Worm (Caenorhabditis elegans) whole organism, L4/young adult: ENCODE results near the gene frpr-10.
A peak's percentile ranks its signal among the peaks of the same experiment; 100 is the strongest.

Experiments used
- W03F9.2 ChIP-seq: fragments of 150-350 bp; optimal IDR thresholded peaks from 2 replicates; lab custom pipeline; 2014; ENCODE audit warnings: missing biosample characterization, missing genetic modification characterization
- dao-5 ChIP-seq: sonication (generic microtip); optimal IDR thresholded peaks from 2 replicates; lab custom pipeline; 2016; ENCODE audit warnings: missing genotype, missing genetic modification characterization, moderate library complexity, missing compliant biosample characterization
- him-1 ChIP-seq: sonication (generic microtip); optimal IDR thresholded peaks from 2 replicates; lab custom pipeline; 2016; ENCODE audit warnings: missing genotype, missing genetic modification reagents, missing genetic modification characterization, missing compliant biosample characterization

Gene frpr-10

DNA sequence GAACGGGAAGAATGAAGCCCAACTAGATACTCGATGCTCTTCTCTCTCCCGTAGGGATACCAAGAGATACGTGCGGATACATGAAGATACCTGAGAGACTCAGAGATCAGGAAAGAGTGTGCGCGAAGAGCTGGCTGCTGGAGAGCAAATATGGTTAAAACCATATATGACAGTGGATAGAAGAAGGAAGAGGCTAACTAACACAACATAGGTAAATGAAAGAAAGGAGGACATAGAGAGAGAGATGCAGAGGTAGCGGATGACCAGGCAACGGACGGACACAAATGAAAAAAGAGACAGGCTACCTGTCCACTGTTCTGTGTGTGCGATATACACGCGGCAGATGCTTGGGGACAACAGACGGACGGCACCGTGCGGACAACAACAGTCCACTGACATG lies 50.5 kb downstream of the frpr-10 start:
- TF ChIP-seq W03F9.2 (tag; lab: Kevin White, UChicago) (no peak), dao-5 (tag; lab: Kevin White, UChicago) (no peak), him-1 (tag; lab: Kevin White, UChicago) (no peak)

ce11 chrIV:8009374-8009773 lies 51.8 kb downstream of the frpr-10 start:
- TF ChIP-seq dao-5 (tag; lab: Kevin White, UChicago) (no peak), him-1 (tag; lab: Kevin White, UChicago) (no peak), W03F9.2 (tag; lab: Kevin White, UChicago) (no peak)

- TF ChIP-seq dao-5 (tag; lab: Kevin White, UChicago) (no peak), W03F9.2 (tag; lab: Kevin White, UChicago) (peak; percentile 31), him-1 (tag; lab: Kevin White, UChicago) (no peak)
These were observed 52.9 kb downstream of the frpr-10 start for ce11 chrIV:8010521-8010920.

- TF ChIP-seq dao-5 (tag; lab: Kevin White, UChicago) = no peak
- no peak for TF ChIP-seq him-1 (tag; lab: Kevin White, UChicago)
- TF ChIP-seq W03F9.2 (tag; lab: Kevin White, UChicago) = no peak
These were observed 54.7 kb downstream of the frpr-10 start, which contains the start of gene Y42H9B.3 for ce11 chrIV:8012330-8012729. Gene Y42H9B.3, minus strand, starts transcription at chrIV:8012430.

DNA sequence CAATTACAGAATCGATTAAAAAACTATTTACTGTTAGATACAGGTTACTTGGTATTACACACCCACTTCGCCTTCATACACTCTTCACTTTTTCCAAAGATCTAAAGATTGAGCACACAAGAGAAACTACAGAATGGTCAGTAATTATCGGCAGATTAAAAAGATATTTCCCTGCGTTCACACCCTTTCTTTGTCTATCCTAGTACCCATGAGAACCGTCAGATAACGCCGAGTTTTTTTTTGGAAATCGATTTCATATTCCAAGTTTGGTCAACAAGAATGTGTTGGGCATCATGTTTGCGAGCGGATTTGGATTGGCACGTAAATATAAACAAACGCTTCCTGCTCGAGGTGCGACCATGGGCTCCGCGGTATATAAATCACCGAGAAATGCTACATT lies 56.2 kb downstream of the frpr-10 start, which contains the start of gene C26B2.8:
Gene C26B2.8 (plus strand): TSS at position 301 of the 400 bp plus-strand sequence.
- TF ChIP-seq dao-5 (tag; lab: Kevin White, UChicago) (no peak), him-1 (tag; lab: Kevin White, UChicago) (no peak), W03F9.2 (tag; lab: Kevin White, UChicago) (no peak)

- peak; percentile 2 for TF ChIP-seq W03F9.2 (tag; lab: Kevin White, UChicago)
- peak; percentile 53 for TF ChIP-seq him-1 (tag; lab: Kevin White, UChicago)
These were observed 58.2 kb downstream of the frpr-10 start, which contains the start of gene C26B2.7 for ce11 chrIV:8015726-8016312. Gene C26B2.7, plus strand, starts transcription at chrIV:8016274.

DNA sequence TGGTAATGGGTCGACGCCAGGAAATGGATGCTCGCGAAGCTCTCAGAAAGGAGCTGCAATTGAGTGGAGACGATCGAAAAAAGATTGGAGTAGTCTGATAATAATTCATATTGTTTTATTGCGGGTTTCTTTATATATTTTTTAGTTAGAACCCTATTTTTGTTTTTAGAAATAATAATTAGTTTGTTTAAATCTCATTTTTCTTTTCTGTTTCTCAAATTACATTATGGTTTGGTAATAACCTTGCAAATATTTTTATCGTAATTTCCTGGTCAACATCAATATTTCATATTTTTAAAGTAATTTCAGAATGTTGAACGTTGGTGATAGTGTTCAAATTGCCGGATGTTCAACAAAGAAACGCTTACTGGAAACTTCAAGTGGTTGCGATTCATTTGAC lies 59.1 kb downstream of the frpr-10 start, which contains the start of gene elpc-4:
Gene elpc-4 (plus strand): TSS at position 301 of the 400 bp plus-strand sequence.
- TF ChIP-seq dao-5 (tag; lab: Kevin White, UChicago) (no peak), W03F9.2 (tag; lab: Kevin White, UChicago) (no peak), him-1 (tag; lab: Kevin White, UChicago) (no peak)

- TF ChIP-seq dao-5 (tag; lab: Kevin White, UChicago) (no peak), W03F9.2 (tag; lab: Kevin White, UChicago) (no peak), him-1 (tag; lab: Kevin White, UChicago) (no peak)
These were observed 62.3 kb downstream of the frpr-10 start, which contains the start of gene dnc-4 for ce11 chrIV:8019772-8020496. Gene dnc-4, minus strand, starts transcription at chrIV:8019808.

- no peak for TF ChIP-seq him-1 (tag; lab: Kevin White, UChicago)
- no peak for TF ChIP-seq W03F9.2 (tag; lab: Kevin White, UChicago)
- no peak for TF ChIP-seq dao-5 (tag; lab: Kevin White, UChicago)
These were observed 64.5 kb downstream of the frpr-10 start, which contains the start of gene C26B2.2 for ce11 chrIV:8022035-8022673. Gene C26B2.2, minus strand, starts transcription at chrIV:8022122.
